Fruit fly (Drosophila melanogaster): ENCODE measurements around the gene CG17361.

Gene CG17361

DNA sequence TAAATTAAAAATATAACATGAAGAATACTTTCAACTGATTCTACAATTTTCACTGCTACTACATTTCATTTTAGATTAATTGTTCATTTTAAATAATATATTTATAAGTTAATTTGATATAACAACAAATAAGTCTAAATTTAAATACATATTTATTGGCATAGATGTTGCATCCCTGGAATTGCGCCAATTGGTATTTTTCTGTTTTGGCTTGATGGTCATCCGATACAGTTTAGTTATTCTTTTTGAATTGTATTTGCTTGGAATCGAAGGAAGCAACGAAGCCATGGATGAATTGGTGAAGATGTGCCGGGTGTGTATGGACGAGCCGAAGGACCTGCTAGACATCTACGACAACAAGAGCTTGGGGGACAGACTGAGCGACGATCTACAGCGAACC lies at the start of gene CG17361:
Gene CG17361, plus strand, starts transcription at position 200 of the 400 bp plus-strand sequence.
- TF ChIP-seq usp (GFP tag; optimal IDR thresholded peaks at IDR 0.05) (no peak), CG8478 (optimal IDR thresholded peaks at IDR 0.05) (no peak), EcR (GFP tag; optimal IDR thresholded peaks at IDR 0.05) (no peak), Dll (optimal IDR thresholded peaks at IDR 0.05) (no peak), psq (optimal IDR thresholded peaks at IDR 0.05) (no peak), pan (optimal IDR thresholded peaks at IDR 0.05) (no peak)

DNA sequence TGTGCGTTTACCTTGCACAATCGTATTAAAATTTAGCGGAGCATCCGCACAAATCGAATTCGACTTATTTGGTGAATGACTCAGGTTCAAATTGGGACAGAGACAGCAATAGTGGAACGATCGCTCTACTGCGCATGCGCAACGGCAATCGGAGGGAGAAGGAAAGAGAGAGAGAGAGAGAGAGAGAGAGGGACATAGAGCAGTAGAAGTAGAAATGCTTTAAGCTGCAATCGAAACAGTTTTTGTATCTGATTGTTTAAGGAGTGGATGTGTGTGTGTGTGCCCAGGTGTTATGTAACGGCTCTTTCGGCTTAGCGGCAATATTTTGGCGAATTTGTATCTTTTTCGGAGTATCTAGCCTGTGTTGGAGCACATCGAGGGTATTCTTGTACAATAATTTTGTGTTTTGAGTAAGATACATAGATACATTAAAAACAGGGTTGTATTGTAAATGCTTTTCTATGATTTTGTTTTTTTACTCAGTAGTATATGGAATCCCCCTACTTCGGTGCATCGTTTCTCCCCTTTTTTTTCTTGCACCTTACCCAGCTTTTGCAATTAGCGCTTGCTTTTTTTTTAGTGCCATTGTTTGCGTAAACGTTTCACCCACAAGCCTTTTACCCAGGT lies 47.4 kb upstream of the CG17361 start:
- TF ChIP-seq CG8478 (optimal IDR thresholded peaks at IDR 0.05): no peak
- no peak for TF ChIP-seq psq (optimal IDR thresholded peaks at IDR 0.05)
- TF ChIP-seq EcR (GFP tag; optimal IDR thresholded peaks at IDR 0.05): no peak
- TF ChIP-seq Dll (optimal IDR thresholded peaks at IDR 0.05): no peak
- TF ChIP-seq usp (GFP tag; optimal IDR thresholded peaks at IDR 0.05): no peak
- TF ChIP-seq pan (optimal IDR thresholded peaks at IDR 0.05): no peak

DNA sequence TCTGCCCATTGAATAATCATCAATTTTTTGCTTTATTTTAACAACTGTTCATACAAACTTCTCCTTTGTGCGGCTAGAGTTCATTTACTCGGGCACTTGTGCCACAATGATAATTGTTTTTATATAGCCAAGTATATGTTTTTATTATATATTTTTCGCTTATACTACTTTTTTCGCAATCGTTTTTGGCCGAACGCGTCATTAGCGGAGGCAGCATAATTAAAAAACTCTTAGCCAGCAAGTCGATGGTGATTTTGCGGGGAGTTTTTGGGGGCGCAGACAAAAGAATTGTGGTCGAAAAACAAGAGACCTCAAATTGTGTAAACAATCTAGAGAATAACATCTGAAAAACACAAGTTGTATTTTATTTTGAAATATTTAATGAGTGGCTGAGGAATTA lies 45.4 kb upstream of the CG17361 start:
- TF ChIP-seq psq (optimal IDR thresholded peaks at IDR 0.05) (no peak), EcR (GFP tag; optimal IDR thresholded peaks at IDR 0.05) (no peak), Dll (optimal IDR thresholded peaks at IDR 0.05) (no peak), usp (GFP tag; optimal IDR thresholded peaks at IDR 0.05) (no peak), pan (optimal IDR thresholded peaks at IDR 0.05) (no peak), CG8478 (optimal IDR thresholded peaks at IDR 0.05) (no peak)

DNA sequence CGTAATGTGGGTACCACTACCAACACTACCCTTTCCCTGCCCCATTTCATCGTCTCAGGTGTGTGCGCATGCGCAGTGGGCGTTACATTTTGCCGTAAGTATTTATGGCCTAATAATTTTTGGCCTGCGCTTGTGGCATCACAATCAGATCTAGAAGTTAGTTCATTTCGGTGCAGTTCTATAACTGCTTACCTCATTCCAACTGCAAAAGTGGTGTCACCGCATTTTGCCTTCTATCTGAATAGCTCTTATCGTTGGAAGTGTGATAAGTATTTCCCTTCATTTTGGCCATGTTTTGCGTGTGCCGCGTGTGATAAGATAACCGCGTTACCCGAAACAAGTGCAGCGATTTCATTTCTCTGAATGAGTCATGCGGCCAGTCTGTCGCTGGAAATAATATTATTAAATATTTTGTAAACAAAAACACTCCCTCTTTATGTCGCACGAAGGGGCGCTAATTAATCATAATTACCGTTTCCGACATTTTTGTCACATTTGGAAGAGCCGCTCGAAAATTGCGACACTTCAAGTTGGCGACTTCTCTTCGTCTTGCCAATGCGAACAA lies 44.4 kb upstream of the CG17361 start:
- TF ChIP-seq CG8478 (optimal IDR thresholded peaks at IDR 0.05) (no peak), pan (optimal IDR thresholded peaks at IDR 0.05) (no peak), Dll (optimal IDR thresholded peaks at IDR 0.05) (no peak), psq (optimal IDR thresholded peaks at IDR 0.05) (no peak), EcR (GFP tag; optimal IDR thresholded peaks at IDR 0.05) (no peak), usp (GFP tag; optimal IDR thresholded peaks at IDR 0.05) (no peak)

DNA sequence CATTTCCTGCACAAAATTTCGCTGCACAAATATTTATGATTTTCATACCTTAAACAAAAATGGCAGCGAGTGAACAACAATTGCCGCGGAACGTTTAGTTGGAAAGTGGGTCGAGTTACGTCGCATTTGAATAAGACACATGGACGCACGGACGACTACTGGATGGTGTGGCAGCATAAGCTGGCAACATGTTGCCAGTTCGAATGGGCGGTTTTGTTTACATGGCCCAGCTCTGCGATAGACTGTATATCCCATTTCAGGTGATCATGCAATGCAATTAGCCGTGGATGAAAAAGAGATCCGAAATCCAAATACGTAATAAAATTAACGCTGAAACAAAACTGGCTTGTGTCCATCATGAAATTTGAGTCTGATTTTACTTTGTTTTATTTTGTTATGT lies 40.3 kb upstream of the CG17361 start:
- TF ChIP-seq EcR (GFP tag; optimal IDR thresholded peaks at IDR 0.05) (no peak), pan (optimal IDR thresholded peaks at IDR 0.05) (no peak), psq (optimal IDR thresholded peaks at IDR 0.05) (no peak), CG8478 (optimal IDR thresholded peaks at IDR 0.05) (no peak), usp (GFP tag; optimal IDR thresholded peaks at IDR 0.05) (no peak), Dll (optimal IDR thresholded peaks at IDR 0.05) (no peak)

DNA sequence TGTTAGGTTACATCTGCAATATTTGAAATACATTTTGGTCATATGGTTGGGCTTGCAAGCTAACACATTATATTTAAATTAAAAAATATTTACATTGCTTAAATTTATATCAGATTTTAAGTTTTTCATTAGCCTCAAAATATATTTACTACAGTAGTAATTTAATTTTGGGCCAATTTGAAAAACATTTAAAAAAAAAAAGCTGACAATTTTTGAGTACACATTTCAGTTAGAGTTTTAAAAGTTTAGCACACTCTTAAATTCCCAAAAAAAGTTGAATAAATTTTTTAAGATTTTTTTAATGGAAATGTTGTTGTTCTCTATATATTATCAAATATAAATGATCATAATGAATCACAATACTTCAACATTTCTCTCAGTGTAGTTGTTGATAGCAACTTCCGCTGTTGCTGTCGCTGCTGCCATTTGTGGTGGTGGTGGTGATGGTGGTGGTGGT lies 39.8 kb upstream of the CG17361 start:
- no peak for TF ChIP-seq usp (GFP tag; optimal IDR thresholded peaks at IDR 0.05)
- no peak for TF ChIP-seq pan (optimal IDR thresholded peaks at IDR 0.05)
- no peak for TF ChIP-seq Dll (optimal IDR thresholded peaks at IDR 0.05)
- no peak for TF ChIP-seq EcR (GFP tag; optimal IDR thresholded peaks at IDR 0.05)

DNA sequence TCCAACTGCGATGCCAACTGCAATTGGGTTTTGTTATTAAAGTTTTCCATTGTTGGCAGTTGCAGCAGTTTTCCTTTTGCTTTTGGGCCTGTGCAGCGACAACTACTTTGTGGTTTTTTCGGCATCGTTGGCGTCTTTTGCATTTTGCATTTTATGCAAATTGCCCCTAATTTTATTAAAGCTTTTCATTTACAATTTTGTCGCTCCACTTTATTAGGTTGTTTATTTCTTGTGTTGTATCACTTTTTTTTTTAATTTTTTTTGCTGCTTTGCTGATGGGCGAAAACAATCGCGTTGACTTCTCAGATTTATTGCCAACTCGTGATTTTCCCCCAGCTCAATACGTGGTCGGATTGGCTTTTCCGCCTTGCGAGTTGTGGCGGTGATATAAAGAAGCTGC lies 39.2 kb upstream of the CG17361 start:
- no peak for TF ChIP-seq EcR (GFP tag; optimal IDR thresholded peaks at IDR 0.05)
- TF ChIP-seq Dll (optimal IDR thresholded peaks at IDR 0.05): no peak
- TF ChIP-seq usp (GFP tag; optimal IDR thresholded peaks at IDR 0.05): no peak
- TF ChIP-seq psq (optimal IDR thresholded peaks at IDR 0.05): no peak
- TF ChIP-seq CG8478 (optimal IDR thresholded peaks at IDR 0.05): no peak
- TF ChIP-seq pan (optimal IDR thresholded peaks at IDR 0.05): no peak

DNA sequence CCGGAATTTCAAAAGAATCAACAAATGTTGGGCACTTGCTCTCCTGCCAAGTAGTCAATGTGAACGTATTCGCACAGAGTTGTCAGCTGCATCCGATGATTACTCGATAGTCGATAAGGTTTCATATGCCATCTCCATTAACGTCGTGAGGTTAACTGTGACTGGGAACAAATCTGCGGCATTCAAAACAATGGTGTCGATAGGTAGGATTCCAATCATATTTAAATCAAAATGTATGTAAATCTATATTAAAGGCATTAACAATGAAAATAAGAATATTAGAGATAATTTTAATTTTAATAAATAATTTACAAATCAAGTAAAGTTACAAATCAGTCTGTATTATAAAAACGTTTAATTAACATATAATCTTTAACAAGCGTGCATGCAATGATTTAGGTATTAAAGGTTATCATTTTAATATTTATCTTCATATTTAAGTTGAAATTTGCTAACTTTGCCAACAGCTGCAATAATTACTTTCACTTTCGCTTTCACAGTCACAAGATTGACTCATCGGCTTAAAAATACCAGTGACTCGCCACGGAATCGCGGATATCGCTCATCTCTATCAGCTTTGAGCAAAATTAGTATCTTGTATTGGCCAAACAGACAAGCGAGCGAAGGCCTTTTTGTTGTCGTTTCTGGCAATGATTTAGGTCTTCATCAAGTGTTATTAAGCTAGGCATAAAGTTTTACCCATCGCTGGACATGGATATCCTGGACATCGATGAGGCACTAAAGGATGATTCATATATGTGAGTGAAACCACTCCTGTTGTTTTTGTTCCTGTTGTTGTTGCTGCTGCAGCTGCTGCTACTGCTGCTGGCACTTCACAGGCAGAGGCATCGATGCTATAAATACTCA lies 32.1 kb upstream of the CG17361 start, which contains the start of the genes Meics, Nxf3 and ssp2:
Gene Meics, minus strand, starts transcription at position 68 of the 867 bp plus-strand sequence.
Gene Nxf3, plus strand, starts transcription at position 569 of the 867 bp plus-strand sequence.
Gene ssp2, plus strand, starts transcription at position 569 of the 867 bp plus-strand sequence.
- TF ChIP-seq Dll (optimal IDR thresholded peaks at IDR 0.05): no peak
- no peak for TF ChIP-seq usp (GFP tag; optimal IDR thresholded peaks at IDR 0.05)
- TF ChIP-seq pan (optimal IDR thresholded peaks at IDR 0.05): no peak
- TF ChIP-seq psq (optimal IDR thresholded peaks at IDR 0.05): no peak
- no peak for TF ChIP-seq CG8478 (optimal IDR thresholded peaks at IDR 0.05)
- no peak for TF ChIP-seq EcR (GFP tag; optimal IDR thresholded peaks at IDR 0.05)

DNA sequence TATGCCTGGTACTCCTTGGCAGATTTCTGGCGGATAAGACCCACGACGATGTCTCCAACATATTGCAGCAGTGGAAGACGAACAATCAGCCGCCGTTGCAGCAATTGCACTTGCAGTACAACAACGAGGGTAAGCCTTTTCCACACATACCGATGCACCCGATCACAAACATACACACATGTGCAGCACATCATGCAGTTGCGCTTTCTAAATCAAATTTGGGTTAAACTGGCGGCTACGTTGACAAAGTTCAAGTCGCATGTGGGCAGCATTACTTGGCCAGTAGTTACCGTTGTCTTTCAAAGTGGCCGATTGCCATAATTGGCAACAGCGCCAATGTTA lies 31.5 kb upstream of the CG17361 start:
- TF ChIP-seq pan (optimal IDR thresholded peaks at IDR 0.05): no peak
- no peak for TF ChIP-seq psq (optimal IDR thresholded peaks at IDR 0.05)
- TF ChIP-seq usp (GFP tag; optimal IDR thresholded peaks at IDR 0.05): no peak

DNA sequence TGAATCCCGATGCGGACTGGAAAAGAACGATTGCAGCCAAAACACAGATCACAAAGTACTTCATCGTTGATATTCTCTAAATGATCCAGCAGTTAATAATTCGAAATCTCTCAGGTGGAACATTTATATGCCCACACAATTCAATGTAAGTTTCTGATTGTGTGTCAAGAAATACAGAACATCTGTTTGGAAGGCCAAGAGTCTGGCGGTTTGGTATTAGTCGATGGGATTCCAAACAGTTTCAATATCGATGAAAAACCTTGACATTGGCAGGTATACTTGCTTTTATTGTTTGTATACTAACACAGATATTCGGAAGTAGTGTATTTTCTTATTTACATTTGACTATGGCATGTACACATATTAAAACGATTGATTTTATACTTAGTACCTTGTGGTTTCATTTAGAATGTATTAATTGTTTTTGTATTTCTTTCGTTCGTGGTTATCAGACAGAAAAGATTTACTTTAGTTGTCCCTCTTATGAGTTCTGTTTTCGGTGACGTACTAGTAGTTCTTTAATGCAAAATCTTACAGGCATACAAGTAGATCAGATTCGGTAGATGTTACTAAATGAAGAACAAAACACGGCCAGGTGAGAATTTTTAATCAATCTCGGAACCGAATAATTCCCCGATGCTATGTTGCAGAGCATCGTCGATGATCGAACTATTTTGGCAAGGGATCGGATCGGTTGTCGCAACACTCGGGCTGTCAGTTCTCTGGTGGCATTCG lies 23.4 kb upstream of the CG17361 start, which contains the start of the genes CG13738 and Hsc70-1:
Gene CG13738, minus strand, starts transcription at position 101 of the 735 bp plus-strand sequence.
Gene Hsc70-1, plus strand, starts transcription at position 685 of the 735 bp plus-strand sequence.
- no peak for TF ChIP-seq usp (GFP tag; optimal IDR thresholded peaks at IDR 0.05)
- TF ChIP-seq CG8478 (optimal IDR thresholded peaks at IDR 0.05): no peak
- TF ChIP-seq EcR (GFP tag; optimal IDR thresholded peaks at IDR 0.05): no peak
- no peak for TF ChIP-seq Dll (optimal IDR thresholded peaks at IDR 0.05)
- no peak for TF ChIP-seq pan (optimal IDR thresholded peaks at IDR 0.05)
- TF ChIP-seq psq (optimal IDR thresholded peaks at IDR 0.05): no peak

DNA sequence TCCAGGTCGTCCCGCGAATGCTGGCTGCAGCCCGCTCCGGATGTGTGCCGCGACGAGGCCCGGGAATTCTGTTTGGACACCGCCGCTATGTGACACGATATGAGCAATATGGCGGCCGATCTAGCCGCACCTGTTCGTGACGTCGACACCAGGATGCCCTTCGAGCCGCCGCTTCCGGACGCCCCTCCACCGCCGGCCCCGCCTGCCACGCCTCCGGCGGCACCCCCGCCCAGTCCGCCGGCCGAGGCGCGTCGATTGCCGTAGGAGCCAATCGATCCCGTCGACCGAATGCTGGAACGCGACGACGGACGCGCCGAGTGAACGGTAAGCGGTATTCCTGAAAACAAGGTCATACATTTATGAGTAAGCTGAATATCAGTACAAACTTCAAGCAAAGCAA lies 14.5 kb upstream of the CG17361 start:
- no peak for TF ChIP-seq EcR (GFP tag; optimal IDR thresholded peaks at IDR 0.05)
- TF ChIP-seq pan (optimal IDR thresholded peaks at IDR 0.05): no peak
- TF ChIP-seq psq (optimal IDR thresholded peaks at IDR 0.05): no peak
- no peak for TF ChIP-seq Dll (optimal IDR thresholded peaks at IDR 0.05)
- no peak for TF ChIP-seq CG8478 (optimal IDR thresholded peaks at IDR 0.05)

All from whole organism.